Worm (Caenorhabditis elegans): ENCODE data around the gene ZK930.7.

ce11 chrII:11963132-11963630 is 48.8 kb downstream of the ZK930.7 start:
- TF ChIP-seq B0310.2 (tag; optimal IDR thresholded peaks at IDR 0.05) (no peak), hmbx-1 (tag; optimal IDR thresholded peaks at IDR 0.05) (no peak), ama-1 (optimal IDR thresholded peaks at IDR 0.05) (no peak), tbx-37 (GFP tag; conservative IDR thresholded peaks at IDR 0.05) (no peak), flt-1 (GFP tag; IDR thresholded peaks at IDR 0.05) (no peak), sea-1 (GFP tag; conservative IDR thresholded peaks at IDR 0.05) (no peak), hnd-1 (tag; optimal IDR thresholded peaks at IDR 0.05) (no peak), aly-1 (tag; optimal IDR thresholded peaks at IDR 0.05) (no peak), ceh-36 (tag; optimal IDR thresholded peaks at IDR 0.05) (no peak), ceh-13 (GFP tag; optimal IDR thresholded peaks at IDR 0.05) (no peak), tbx-11 (GFP tag; IDR thresholded peaks at IDR 0.05) (no peak), hmg-4 (GFP tag; optimal IDR thresholded peaks at IDR 0.05) (no peak), F13C5.2 (tag; optimal IDR thresholded peaks at IDR 0.05) (no peak)

Data from whole organism, early embryonic.